Fruit fly (Drosophila melanogaster) whole organism, wandering third instar larva: Measurements from ENCODE around the gene CG4020.

Experiments used
- Abd-B ChIP-seq: fragments of >200 bp; optimal IDR thresholded peaks from 2 replicates; lab custom pipeline; 2017; ENCODE audit warnings: missing biosample characterization, missing genetic modification characterization
- br ChIP-seq: fragments of 200-800 bp; sonication (Bioruptor generic); optimal IDR thresholded peaks from 2 replicates; lab custom pipeline; 2016; ENCODE audit warnings: missing biosample characterization, missing genetic modification characterization
- tai ChIP-seq: sonication (Bioruptor generic); optimal IDR thresholded peaks from 2 replicates; lab custom pipeline; 2016; ENCODE audit warnings: missing biosample characterization, missing genetic modification characterization
- usp ChIP-seq: fragments of >200 bp; optimal IDR thresholded peaks from 2 replicates; lab custom pipeline; 2017; ENCODE audit warnings: missing biosample characterization, missing genetic modification characterization

- TF ChIP-seq usp (GFP tag; lab: Kevin White, UChicago) (no peak), Abd-B (GFP tag; lab: Kevin White, UChicago) (no peak), tai (GFP tag; lab: Kevin White, UChicago) (no peak), br (GFP tag; lab: Kevin White, UChicago) (peak; percentile 25)
Observed at dm6 chrX:5907916-5908315, 2.4 kb downstream of the CG4020 start, which contains the start of gene CG12236.
